Worm (Caenorhabditis elegans) whole organism, L4/young adult: ENCODE measurements around the gene xpc-1.

Experiments
- dao-5 ChIP-seq: sonication (generic microtip); optimal IDR thresholded peaks from 2 replicates; lab custom pipeline; 2016; ENCODE audit warnings: missing genotype, missing genetic modification characterization, moderate library complexity, missing compliant biosample characterization
- him-1 ChIP-seq: sonication (generic microtip); optimal IDR thresholded peaks from 2 replicates; lab custom pipeline; 2016; ENCODE audit warnings: missing genotype, missing genetic modification reagents, missing genetic modification characterization, missing compliant biosample characterization

- no peak for TF ChIP-seq dao-5 (tag; lab: Kevin White, UChicago)
- no peak for TF ChIP-seq him-1 (tag; lab: Kevin White, UChicago)
Observed at ce11 chrIV:2002290-2002689, 9.4 kb downstream of the xpc-1 start.
